Worm (Caenorhabditis elegans) whole organism, L4 larva: ENCODE measurements around the gene C08E8.6.
"Not testable (repeated sequence)": the region's sequence is repeated elsewhere in the genome, so short reads cannot be mapped to it uniquely, and the experiment has no call there.

Source experiments
- F26F4.8 ChIP-seq: fragments of 200-800 bp; sonication (Bioruptor generic); conservative IDR thresholded peaks from 2 replicates; pipeline ENCODE4 v1.3.6; 2022; ENCODE audit warnings: missing genetic modification characterization, missing compliant biosample characterization
- F49E8.2 ChIP-seq: sonication (generic microtip); optimal IDR thresholded peaks from 2 replicates; lab custom pipeline; 2016; ENCODE audit warnings: missing compliant biosample characterization, mild to moderate bottlenecking, missing genetic modification characterization, borderline replicate concordance
- Y105C5A.15 ChIP-seq: fragments of 200-800 bp; sonication (Bioruptor generic); IDR thresholded peaks from 2 replicates; pipeline ENCODE4 v1.3.6; 2022; ENCODE audit warnings: missing genetic modification characterization, missing compliant biosample characterization
- ZK546.5 ChIP-seq, 2 experiments: sonication (generic microtip); optimal IDR thresholded peaks; 2 replicates each; lab custom pipeline; 2017; ENCODE audit warnings: missing biosample characterization in 2 of 2, missing genetic modification characterization in 2 of 2
- aha-1 ChIP-seq: fragments of 150-350 bp; peaks from one replicate; lab custom pipeline; 2014; ENCODE audit warnings: missing biosample characterization, missing genetic modification characterization
- attf-4 ChIP-seq: sonication (generic microtip); optimal IDR thresholded peaks from 3 replicates; lab custom pipeline; 2017; ENCODE audit warnings: missing biosample characterization, missing genetic modification characterization
- ceh-82 ChIP-seq: sonication (generic microtip); optimal IDR thresholded peaks from 2 replicates; lab custom pipeline; 2017; ENCODE audit warnings: missing biosample characterization, missing genetic modification characterization
- ctbp-1 ChIP-seq: fragments of 200-800 bp; sonication (Bioruptor generic); IDR thresholded peaks from 2 replicates; pipeline ENCODE4 v1.3.6; 2022; ENCODE audit warnings: missing genetic modification reagents, missing genetic modification characterization, missing compliant biosample characterization
- daf-12 ChIP-seq: fragments of 150-350 bp; optimal IDR thresholded peaks from 2 replicates; lab custom pipeline; 2014; ENCODE audit warnings: missing biosample characterization, missing genetic modification reagents, missing genetic modification characterization
- daf-16 ChIP-seq, 3 experiments: sonication (generic microtip); optimal IDR thresholded peaks; 2 replicates each; lab custom pipeline; 2016 to 2017; ENCODE audit warnings: missing genetic modification characterization in 3 of 3, missing genetic modification reagents in 3 of 3, mild to moderate bottlenecking in 2 of 3, missing compliant biosample characterization in 2 of 3, missing biosample characterization in 1 of 3, moderate library complexity in 1 of 3
- dmd-6 ChIP-seq: fragments of 200-800 bp; sonication (Bioruptor generic); IDR thresholded peaks from 2 replicates; pipeline ENCODE4 v1.3.6; 2022; ENCODE audit warnings: missing genetic modification reagents, missing genetic modification characterization, missing compliant biosample characterization
- egl-27 ChIP-seq: sonication (generic microtip); optimal IDR thresholded peaks from 3 replicates; lab custom pipeline; 2017; ENCODE audit warnings: missing biosample characterization, missing genetic modification reagents, missing genetic modification characterization
- fkh-10 ChIP-seq: fragments of 150-350 bp; optimal IDR thresholded peaks from 2 replicates; lab custom pipeline; 2014; ENCODE audit warnings: missing biosample characterization, missing genetic modification reagents, missing genetic modification characterization
- fos-1 ChIP-seq: fragments of 150-350 bp; optimal IDR thresholded peaks from 2 replicates; lab custom pipeline; 2014; ENCODE audit warnings: missing biosample characterization, missing genetic modification characterization
- hif-1 ChIP-seq, 2 experiments: sonication (generic microtip); optimal IDR thresholded peaks; 2 replicates each; lab custom pipeline; 2016 to 2017; ENCODE audit warnings: missing compliant biosample characterization in 2 of 2, missing genetic modification characterization in 2 of 2, missing genetic modification reagents in 2 of 2, missing genotype in 2 of 2, mild to moderate bottlenecking in 1 of 2
- hlh-11 ChIP-seq: fragments of 200-800 bp; sonication (Bioruptor generic); optimal IDR thresholded peaks from 2 replicates; lab custom pipeline; 2018; ENCODE audit warnings: mild to moderate bottlenecking, missing genetic modification characterization, missing compliant biosample characterization
- jun-1 ChIP-seq: fragments of 150-350 bp; optimal IDR thresholded peaks from 2 replicates; lab custom pipeline; 2014; ENCODE audit warnings: missing biosample characterization, missing genetic modification reagents, missing genetic modification characterization
- lin-1 ChIP-seq: fragments of 200-800 bp; sonication (Bioruptor generic); IDR thresholded peaks from 2 replicates; pipeline ENCODE4 v1.3.6; 2022; ENCODE audit warnings: missing genetic modification reagents, missing genetic modification characterization, missing compliant biosample characterization
- lin-13 ChIP-seq: fragments of 150-350 bp; optimal IDR thresholded peaks from 2 replicates; lab custom pipeline; 2014; ENCODE audit warnings: missing biosample characterization, missing genetic modification reagents, missing genetic modification characterization
- lir-3 ChIP-seq: sonication (generic microtip); optimal IDR thresholded peaks from 2 replicates; lab custom pipeline; 2016; ENCODE audit warnings: mild to moderate bottlenecking, missing genetic modification characterization, missing compliant biosample characterization
- lsy-2 ChIP-seq, 2 experiments: fragments of 150-350 bp in 1 of 2; sonication (generic microtip) in 1 of 2; optimal IDR thresholded peaks; 2 replicates each; lab custom pipeline; 2014 to 2017; ENCODE audit warnings: missing biosample characterization in 2 of 2, missing genetic modification characterization in 2 of 2
- madf-5 ChIP-seq, 2 experiments: fragments of 200-800 bp; sonication (Bioruptor generic); IDR thresholded peaks; 2 replicates each; pipeline ENCODE4 v1.3.6; 2022; ENCODE audit warnings: missing compliant biosample characterization in 2 of 2, missing genetic modification characterization in 2 of 2
- madf-9 ChIP-seq: fragments of 200-800 bp; sonication (Bioruptor generic); conservative IDR thresholded peaks from 2 replicates; pipeline ENCODE4 v1.3.6; 2022; ENCODE audit warnings: missing genetic modification reagents, missing genetic modification characterization, missing compliant biosample characterization
- mep-1 ChIP-seq: fragments of 150-350 bp; sonication (generic microtip); optimal IDR thresholded peaks from 3 replicates; lab custom pipeline; 2014; ENCODE audit warnings: missing biosample characterization, missing genetic modification characterization
- nhr-11 ChIP-seq: fragments of 150-350 bp; optimal IDR thresholded peaks from 2 replicates; lab custom pipeline; 2014; ENCODE audit warnings: missing biosample characterization, missing genetic modification characterization
- nhr-76 ChIP-seq: fragments of 150-350 bp; optimal IDR thresholded peaks from 2 replicates; lab custom pipeline; 2014; ENCODE audit warnings: missing biosample characterization, missing genetic modification characterization
- php-3 ChIP-seq: fragments of 200-800 bp; sonication (Bioruptor generic); IDR thresholded peaks from 2 replicates; pipeline ENCODE4 v1.3.6; 2022; ENCODE audit warnings: missing genetic modification reagents, missing genetic modification characterization, missing compliant biosample characterization
- sdz-12 ChIP-seq: fragments of 200-800 bp; sonication (Bioruptor generic); optimal IDR thresholded peaks from 2 replicates; lab custom pipeline; 2018; ENCODE audit warnings: mild to moderate bottlenecking, missing genetic modification characterization, missing compliant biosample characterization
- snpc-1.2 ChIP-seq: fragments of 200-800 bp; sonication (Bioruptor generic); IDR thresholded peaks from 2 replicates; pipeline ENCODE4 v1.3.6; 2022; ENCODE audit warnings: missing genetic modification reagents, missing genetic modification characterization, missing compliant biosample characterization
- tag-97 ChIP-seq: fragments of 200-800 bp; sonication (Bioruptor generic); IDR thresholded peaks from 2 replicates; pipeline ENCODE4 v1.3.6; 2022; ENCODE audit warnings: missing genetic modification characterization, missing compliant biosample characterization
- tra-1 ChIP-seq: fragments of 200-800 bp; sonication (Bioruptor generic); IDR thresholded peaks from 2 replicates; pipeline ENCODE4 v1.3.6; 2022; ENCODE audit warnings: missing genetic modification reagents, missing genetic modification characterization, missing compliant biosample characterization
- unc-130 ChIP-seq: sonication (generic microtip); optimal IDR thresholded peaks from 2 replicates; lab custom pipeline; 2016; ENCODE audit warnings: missing genetic modification reagents, missing genetic modification characterization, missing compliant biosample characterization
- unc-62 ChIP-seq, 3 experiments: fragments of 150-350 bp in 1 of 3; sonication (generic microtip); optimal IDR thresholded peaks in 2 of 3; peaks in 1 of 3; 1 replicate in 1 of 3; 2 replicates in 2 of 3; lab custom pipeline; 2014 to 2017; ENCODE audit warnings: missing biosample characterization in 3 of 3, missing genetic modification characterization in 3 of 3, missing genetic modification reagents in 3 of 3, missing genotype in 1 of 3
- vab-7 ChIP-seq: fragments of 200-800 bp; sonication (Bioruptor generic); IDR thresholded peaks from 2 replicates; pipeline ENCODE4 v1.3.6; 2022; ENCODE audit warnings: missing genetic modification reagents, missing genetic modification characterization, missing compliant biosample characterization
- zfp-3 ChIP-seq: fragments of 200-800 bp; sonication (Bioruptor generic); conservative IDR thresholded peaks from 2 replicates; pipeline ENCODE4 v1.3.6; 2022; ENCODE audit warnings: missing genetic modification reagents, missing genetic modification characterization, missing compliant biosample characterization
- zip-2 ChIP-seq: fragments of 150-350 bp; optimal IDR thresholded peaks from 2 replicates; lab custom pipeline; 2014; ENCODE audit warnings: missing biosample characterization, missing genetic modification characterization

Gene C08E8.6

ce11 chrV:18412351-18412750 is 44.1 kb upstream of the C08E8.6 start (continued):
- TF ChIP-seq madf-5 (GFP tag; IDR thresholded peaks at IDR 0.05; lab: Robert Waterston, UW) (peak in 1 of 2 experiments; percentile 57; a peak in 1 of 4 replicates), mep-1 (tag; lab: Kevin White, UChicago) (no peak), zfp-3 (no peak), dmd-6 (GFP tag; lab: Robert Waterston, UW) (peak; percentile 36; the same call in 1 of the 2 replicates), ctbp-1 (GFP tag; lab: Robert Waterston, UW) (no peak), lin-13 (no peak), daf-12 (tag; lab: Kevin White, UChicago) (no peak), attf-4 (no peak), Y105C5A.15 (GFP tag; lab: Robert Waterston, UW) (peak; percentile 41; the same call in 1 of the 2 replicates), F26F4.8 (GFP tag; lab: Robert Waterston, UW) (peak; percentile 59; the same call in 1 of the 2 replicates), snpc-1.2 (GFP tag; lab: Robert Waterston, UW) (peak; percentile 70), tra-1 (0 out of 2 replicates have a peak, but pooled peaks have one; percentile 26), nhr-76 (tag; lab: Kevin White, UChicago) (no peak), unc-130 (peak; percentile 38), hif-1 (tag; optimal IDR thresholded peaks at IDR 0.05; lab: Kevin White, UChicago) (no peak), hlh-11 (peak; percentile 0), vab-7 (GFP tag; lab: Robert Waterston, UW) (peak; percentile 65; the same call in 1 of the 2 replicates), ceh-82 (tag; lab: Kevin White, UChicago) (no peak), lin-1 (GFP tag; lab: Robert Waterston, UW) (0 out of 2 replicates have a peak, but pooled peaks have one; percentile 50), daf-16 (GFP tag; optimal IDR thresholded peaks at IDR 0.05; lab: Kevin White, UChicago) (peak in 1 of 2 experiments; percentile 44), daf-16 (tag; optimal IDR thresholded peaks at IDR 0.05; lab: Kevin White, UChicago) (peak; percentile 54), php-3 (GFP tag; lab: Robert Waterston, UW) (peak; percentile 20; the same call in 1 of the 2 replicates)

DNA sequence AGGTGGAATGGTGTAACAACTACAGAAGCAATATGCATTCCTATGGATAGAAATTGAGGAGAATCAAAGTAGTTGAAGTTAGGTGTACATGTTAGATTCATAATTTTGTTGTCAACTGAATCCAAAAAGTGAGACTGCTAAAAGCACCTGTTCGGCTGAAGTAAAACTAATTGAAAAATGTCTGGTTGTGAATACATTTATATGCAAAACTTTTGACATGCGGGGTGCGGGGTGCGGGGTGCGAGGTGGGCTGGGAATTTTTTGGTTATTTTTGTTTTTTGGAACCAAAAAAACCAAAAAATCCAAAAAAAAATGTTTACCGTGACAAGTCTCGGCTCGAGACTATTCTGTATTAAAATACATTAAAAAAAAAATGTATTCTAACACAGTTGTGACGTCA is 41.9 kb upstream of the C08E8.6 start, which contains the start of gene srh-207:
Gene srh-207 (minus strand): TSS at position 101 of the 400 bp plus-strand sequence.
- TF ChIP-seq F49E8.2, result no peak
- TF ChIP-seq vab-7 (GFP tag; lab: Robert Waterston, UW), result no peak
- no peak for TF ChIP-seq fos-1 (tag; lab: Kevin White, UChicago)
- no peak for TF ChIP-seq lir-3
- TF ChIP-seq sdz-12 (GFP tag; lab: Kevin White, UChicago), result no peak
- TF ChIP-seq nhr-11 (tag; lab: Kevin White, UChicago), result no peak
- no peak for TF ChIP-seq unc-62 (GFP tag; optimal IDR thresholded peaks at IDR 0.05 in 1 of 2; lab: Kevin White, UChicago)
- no peak for TF ChIP-seq unc-62 (tag; optimal IDR thresholded peaks at IDR 0.05; lab: Kevin White, UChicago)
- no peak for TF ChIP-seq jun-1
- no peak for TF ChIP-seq fkh-10 (GFP tag; lab: Kevin White, UChicago)
- TF ChIP-seq egl-27 (tag; lab: Kevin White, UChicago), result no peak
- TF ChIP-seq aha-1 (tag; lab: Kevin White, UChicago), result no peak
- TF ChIP-seq ZK546.5 (tag; optimal IDR thresholded peaks at IDR 0.05; lab: Kevin White, UChicago), result no peak
- no peak for TF ChIP-seq zip-2 (tag; lab: Kevin White, UChicago)

DNA sequence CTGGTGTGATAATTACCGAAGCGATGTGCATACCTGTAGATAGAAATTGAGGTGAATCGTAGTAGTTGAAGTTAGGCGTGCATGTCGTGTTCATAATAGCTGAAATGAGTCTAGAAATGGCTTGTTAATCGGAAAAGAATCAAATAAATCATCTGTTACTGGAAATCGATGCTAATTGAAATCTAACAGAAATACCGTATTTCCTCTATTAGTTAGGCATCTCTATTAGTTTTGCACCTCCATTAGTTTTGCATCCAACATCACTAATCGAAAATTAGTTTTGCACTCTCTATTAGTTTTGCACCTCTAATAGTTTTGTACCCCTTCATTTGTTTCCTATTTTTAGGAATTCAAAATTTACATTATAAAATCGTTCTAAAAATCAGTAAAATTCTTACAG is 36.5 kb upstream of the C08E8.6 start, which contains the start of gene srh-209:
Gene srh-209 (minus strand): TSS at position 101 of the 400 bp plus-strand sequence.
- not testable (repeated sequence) for TF ChIP-seq madf-9; unc-130; lsy-2 (tag; optimal IDR thresholded peaks at IDR 0.05; lab: Kevin White, UChicago)

ce11 chrV:18402743-18403142 is 34.5 kb upstream of the C08E8.6 start:
- TF ChIP-seq tag-97 (GFP tag; lab: Robert Waterston, UW), result no peak
- TF ChIP-seq aha-1 (tag; lab: Kevin White, UChicago), result peak; percentile 4
